Worm (Caenorhabditis elegans) whole organism, L3 larva: ENCODE measurements around the gene sre-15.

Source experiments
- ceh-82 ChIP-seq: fragments of 150-350 bp; optimal IDR thresholded peaks from 2 replicates; lab custom pipeline; 2014; ENCODE audit warnings: missing biosample characterization, missing genetic modification characterization
- lin-39 ChIP-seq: fragments of 150-350 bp; optimal IDR thresholded peaks from 2 replicates; lab custom pipeline; 2018; ENCODE audit warnings: missing biosample characterization, missing genetic modification reagents, missing genetic modification characterization
- nhr-11 ChIP-seq: fragments of 150-350 bp; optimal IDR thresholded peaks from 2 replicates; lab custom pipeline; 2014; ENCODE audit warnings: missing biosample characterization, missing genetic modification characterization
- snpc-4 ChIP-seq: fragments of 150-350 bp; optimal IDR thresholded peaks from 2 replicates; lab custom pipeline; 2014; ENCODE audit warnings: missing biosample characterization, missing genetic modification characterization

The sre-15 gene

ce11 chrIV:12192104-12192763, 52.4 kb downstream of the sre-15 start:
- TF ChIP-seq nhr-11 (tag; lab: Kevin White, UChicago): no peak
- no peak for TF ChIP-seq snpc-4 (tag; lab: Kevin White, UChicago)
- TF ChIP-seq ceh-82: no peak
- peak; percentile 28 for TF ChIP-seq lin-39
